Worm (Caenorhabditis elegans) whole organism, L4 larva: Measurements from ENCODE around the gene ZK742.7.

Experiments
- D1046.2 ChIP-seq: fragments of 200-800 bp; sonication (Bioruptor generic); IDR thresholded peaks from 2 replicates; pipeline ENCODE4 v1.3.6; 2022; ENCODE audit warnings: missing genetic modification characterization, missing compliant biosample characterization
- F26F4.8 ChIP-seq: fragments of 200-800 bp; sonication (Bioruptor generic); conservative IDR thresholded peaks from 2 replicates; pipeline ENCODE4 v1.3.6; 2022; ENCODE audit warnings: missing genetic modification characterization, missing compliant biosample characterization
- F37D6.2 ChIP-seq: sonication (generic microtip); optimal IDR thresholded peaks from 2 replicates; lab custom pipeline; 2016; ENCODE audit warnings: mild to moderate bottlenecking, missing genetic modification characterization, missing compliant biosample characterization
- F49E8.2 ChIP-seq: sonication (generic microtip); optimal IDR thresholded peaks from 2 replicates; lab custom pipeline; 2016; ENCODE audit warnings: missing compliant biosample characterization, mild to moderate bottlenecking, missing genetic modification characterization, borderline replicate concordance
- Y105C5A.15 ChIP-seq: fragments of 200-800 bp; sonication (Bioruptor generic); IDR thresholded peaks from 2 replicates; pipeline ENCODE4 v1.3.6; 2022; ENCODE audit warnings: missing genetic modification characterization, missing compliant biosample characterization
- Y48G9A.11 ChIP-seq: fragments of 200-800 bp; sonication (Bioruptor generic); IDR thresholded peaks from 2 replicates; pipeline ENCODE4 v1.3.6; 2022; ENCODE audit warnings: missing genetic modification reagents, missing genetic modification characterization, missing compliant biosample characterization
- Y5F2A.4 ChIP-seq: fragments of 200-800 bp; sonication (Bioruptor generic); optimal IDR thresholded peaks from 2 replicates; lab custom pipeline; 2018; ENCODE audit warnings: mild to moderate bottlenecking, missing genetic modification characterization, missing compliant biosample characterization
- ceh-20 ChIP-seq: fragments of 200-800 bp; sonication (Bioruptor generic); IDR thresholded peaks from 2 replicates; pipeline ENCODE4 v1.3.6; 2022; ENCODE audit warnings: missing genetic modification reagents, missing genetic modification characterization, missing compliant biosample characterization
- ctbp-1 ChIP-seq: fragments of 200-800 bp; sonication (Bioruptor generic); IDR thresholded peaks from 2 replicates; pipeline ENCODE4 v1.3.6; 2022; ENCODE audit warnings: missing genetic modification reagents, missing genetic modification characterization, missing compliant biosample characterization
- daf-19 ChIP-seq: fragments of 200-800 bp; sonication (Bioruptor generic); conservative IDR thresholded peaks from 2 replicates; pipeline ENCODE4 v1.3.6; 2022; ENCODE audit warnings: missing genetic modification characterization, missing compliant biosample characterization
- dmd-6 ChIP-seq: fragments of 200-800 bp; sonication (Bioruptor generic); IDR thresholded peaks from 2 replicates; pipeline ENCODE4 v1.3.6; 2022; ENCODE audit warnings: missing genetic modification reagents, missing genetic modification characterization, missing compliant biosample characterization
- dve-1 ChIP-seq: sonication (generic microtip); optimal IDR thresholded peaks from 2 replicates; lab custom pipeline; 2017; ENCODE audit warnings: antibody characterized with exemption, mild to moderate bottlenecking, missing genetic modification characterization, missing compliant biosample characterization; ENCODE audit not compliant: insufficient read depth
- fkh-10 ChIP-seq: fragments of 150-350 bp; optimal IDR thresholded peaks from 2 replicates; lab custom pipeline; 2014; ENCODE audit warnings: missing biosample characterization, missing genetic modification reagents, missing genetic modification characterization
- gei-8 ChIP-seq: fragments of 200-800 bp; sonication (Bioruptor generic); optimal IDR thresholded peaks from 2 replicates; lab custom pipeline; 2018; ENCODE audit warnings: mild to moderate bottlenecking, missing genetic modification characterization, missing compliant biosample characterization
- hif-1 ChIP-seq, 2 experiments: sonication (generic microtip); optimal IDR thresholded peaks; 2 replicates each; lab custom pipeline; 2016 to 2017; ENCODE audit warnings: missing compliant biosample characterization in 2 of 2, missing genetic modification characterization in 2 of 2, missing genetic modification reagents in 2 of 2, missing genotype in 2 of 2, mild to moderate bottlenecking in 1 of 2
- hlh-11 ChIP-seq: fragments of 200-800 bp; sonication (Bioruptor generic); optimal IDR thresholded peaks from 2 replicates; lab custom pipeline; 2018; ENCODE audit warnings: mild to moderate bottlenecking, missing genetic modification characterization, missing compliant biosample characterization
- hmg-1.1 ChIP-seq: fragments of 200-800 bp; sonication (Bioruptor generic); IDR thresholded peaks from 2 replicates; pipeline ENCODE4 v1.3.6; 2022; ENCODE audit warnings: missing genetic modification reagents, missing genetic modification characterization, missing compliant biosample characterization
- jun-1 ChIP-seq: fragments of 150-350 bp; optimal IDR thresholded peaks from 2 replicates; lab custom pipeline; 2014; ENCODE audit warnings: missing biosample characterization, missing genetic modification reagents, missing genetic modification characterization
- lim-7 ChIP-seq: fragments of 200-800 bp; sonication (Bioruptor generic); IDR thresholded peaks from 2 replicates; pipeline ENCODE4 v1.3.6; 2022; ENCODE audit warnings: missing genetic modification characterization, missing compliant biosample characterization
- lin-1 ChIP-seq: fragments of 200-800 bp; sonication (Bioruptor generic); IDR thresholded peaks from 2 replicates; pipeline ENCODE4 v1.3.6; 2022; ENCODE audit warnings: missing genetic modification reagents, missing genetic modification characterization, missing compliant biosample characterization
- lin-15B ChIP-seq: fragments of 150-350 bp; sonication (generic microtip); optimal IDR thresholded peaks from 3 replicates; lab custom pipeline; 2014; ENCODE audit warnings: missing biosample characterization, missing genetic modification characterization
- lin-29 ChIP-seq: fragments of 200-800 bp; sonication (Bioruptor generic); IDR thresholded peaks from 2 replicates; pipeline ENCODE4 v1.3.6; 2022; ENCODE audit warnings: missing genetic modification reagents, missing genetic modification characterization, missing compliant biosample characterization
- lin-39 ChIP-seq: fragments of 150-350 bp; optimal IDR thresholded peaks from 2 replicates; lab custom pipeline; 2014; ENCODE audit warnings: missing biosample characterization, missing genetic modification reagents, missing genetic modification characterization
- lir-3 ChIP-seq: sonication (generic microtip); optimal IDR thresholded peaks from 2 replicates; lab custom pipeline; 2016; ENCODE audit warnings: mild to moderate bottlenecking, missing genetic modification characterization, missing compliant biosample characterization
- lsy-2 ChIP-seq, 2 experiments: fragments of 150-350 bp in 1 of 2; sonication (generic microtip) in 1 of 2; optimal IDR thresholded peaks; 2 replicates each; lab custom pipeline; 2014 to 2017; ENCODE audit warnings: missing biosample characterization in 2 of 2, missing genetic modification characterization in 2 of 2
- mdt-29 ChIP-seq: fragments of 200-800 bp; sonication (Bioruptor generic); IDR thresholded peaks from 2 replicates; pipeline ENCODE4 v1.3.6; 2022; ENCODE audit warnings: missing genetic modification reagents, missing genetic modification characterization, missing compliant biosample characterization
- mes-2 ChIP-seq: sonication (generic microtip); optimal IDR thresholded peaks from 2 replicates; lab custom pipeline; 2016; ENCODE audit warnings: missing genotype, mild to moderate bottlenecking, missing genetic modification characterization, missing compliant biosample characterization; ENCODE audit not compliant: poor library complexity, severe bottlenecking
- mxl-2 ChIP-seq: fragments of 200-800 bp; sonication (Bioruptor generic); conservative IDR thresholded peaks from 2 replicates; pipeline ENCODE4 v1.3.6; 2022; ENCODE audit warnings: missing genetic modification reagents, missing genetic modification characterization, missing compliant biosample characterization
- mxl-3 ChIP-seq: fragments of 200-800 bp; sonication (Bioruptor generic); optimal IDR thresholded peaks from 2 replicates; lab custom pipeline; 2018; ENCODE audit warnings: mild to moderate bottlenecking, missing genetic modification characterization, missing compliant biosample characterization
- nhr-237 ChIP-seq: sonication (generic microtip); optimal IDR thresholded peaks from 2 replicates; lab custom pipeline; 2017; ENCODE audit warnings: missing biosample characterization, missing genetic modification characterization
- nhr-41 ChIP-seq: fragments of 200-800 bp; sonication (Bioruptor generic); IDR thresholded peaks from 2 replicates; pipeline ENCODE4 v1.3.6; 2022; ENCODE audit warnings: missing genetic modification reagents, missing genetic modification characterization, missing compliant biosample characterization
- nhr-48 ChIP-seq: sonication (generic microtip); optimal IDR thresholded peaks from 2 replicates; lab custom pipeline; 2016; ENCODE audit warnings: mild to moderate bottlenecking, missing genetic modification characterization, missing compliant biosample characterization
- rbr-2 ChIP-seq: sonication (generic microtip); optimal IDR thresholded peaks from 2 replicates; lab custom pipeline; 2016; ENCODE audit warnings: missing genotype, missing genetic modification characterization, missing compliant biosample characterization
- saeg-2 ChIP-seq: fragments of 200-800 bp; sonication (Bioruptor generic); IDR thresholded peaks from 2 replicates; pipeline ENCODE4 v1.3.6; 2022; ENCODE audit warnings: missing genetic modification reagents, missing genetic modification characterization, missing compliant biosample characterization
- spr-3 ChIP-seq: fragments of 200-800 bp; sonication (Bioruptor generic); optimal IDR thresholded peaks from 2 replicates; lab custom pipeline; 2018; ENCODE audit warnings: mild to moderate bottlenecking, missing genetic modification characterization, missing compliant biosample characterization
- tag-97 ChIP-seq: fragments of 200-800 bp; sonication (Bioruptor generic); IDR thresholded peaks from 2 replicates; pipeline ENCODE4 v1.3.6; 2022; ENCODE audit warnings: missing genetic modification characterization, missing compliant biosample characterization
- unc-130 ChIP-seq: sonication (generic microtip); optimal IDR thresholded peaks from 2 replicates; lab custom pipeline; 2016; ENCODE audit warnings: missing genetic modification reagents, missing genetic modification characterization, missing compliant biosample characterization
- unc-62 ChIP-seq, 3 experiments: fragments of 150-350 bp in 1 of 3; sonication (generic microtip); optimal IDR thresholded peaks in 2 of 3; peaks in 1 of 3; 1 replicate in 1 of 3; 2 replicates in 2 of 3; lab custom pipeline; 2014 to 2017; ENCODE audit warnings: missing biosample characterization in 3 of 3, missing genetic modification characterization in 3 of 3, missing genetic modification reagents in 3 of 3, missing genotype in 1 of 3
- zag-1 ChIP-seq: fragments of 150-350 bp; optimal IDR thresholded peaks from 2 replicates; lab custom pipeline; 2014; ENCODE audit warnings: missing biosample characterization, missing genetic modification characterization

The ZK742.7 gene

ce11 chrV:7760174-7760573 is 38.0 kb upstream of the ZK742.7 start, which contains the start of gene hint-3 (continued):
- TF ChIP-seq F26F4.8 = no peak
- TF ChIP-seq gei-8 (GFP tag; lab: Kevin White, UChicago) = no peak
- no peak for TF ChIP-seq unc-130 (GFP tag; lab: Kevin White, UChicago)
- TF ChIP-seq mes-2 (tag; lab: Kevin White, UChicago) = no peak
- TF ChIP-seq dve-1 (tag; lab: Kevin White, UChicago) = peak; percentile 13
- no peak for TF ChIP-seq lsy-2 (tag; optimal IDR thresholded peaks at IDR 0.05; lab: Kevin White, UChicago)
- TF ChIP-seq Y5F2A.4 (GFP tag; lab: Kevin White, UChicago) = no peak
- TF ChIP-seq jun-1 = no peak
- no peak for TF ChIP-seq fkh-10 (GFP tag; lab: Kevin White, UChicago)
- TF ChIP-seq rbr-2 = no peak
- no peak for TF ChIP-seq zag-1 (tag; lab: Kevin White, UChicago)
- TF ChIP-seq, all 104 proteins: peak for 6

ce11 chrV:7761906-7762305 is 36.3 kb upstream of the ZK742.7 start:
- TF ChIP-seq ceh-20 = no peak
- no peak for TF ChIP-seq lin-29 (GFP tag; lab: Robert Waterston, UW)
- TF ChIP-seq mdt-29 (GFP tag; lab: Robert Waterston, UW) = 0 out of 2 replicates have a peak, but pooled peaks have one; percentile 20
- TF ChIP-seq, all 104 proteins: peak for 1

- TF ChIP-seq lin-15B (tag; lab: Kevin White, UChicago) (no peak), spr-3 (no peak), lir-3 (tag; lab: Kevin White, UChicago) (no peak), F37D6.2 (tag; lab: Kevin White, UChicago) (no peak), hlh-11 (tag; lab: Kevin White, UChicago) (no peak), lim-7 (GFP tag; lab: Robert Waterston, UW) (no peak), hmg-1.1 (no peak), nhr-41 (GFP tag; lab: Robert Waterston, UW) (no peak), lin-1 (GFP tag; lab: Robert Waterston, UW) (no peak), saeg-2 (GFP tag; lab: Robert Waterston, UW) (no peak), unc-62 (GFP tag; optimal IDR thresholded peaks at IDR 0.05 in 1 of 2; lab: Kevin White, UChicago) (no peak), unc-62 (tag; optimal IDR thresholded peaks at IDR 0.05; lab: Kevin White, UChicago) (no peak), D1046.2 (no peak), Y105C5A.15 (GFP tag; lab: Robert Waterston, UW) (no peak), hif-1 (tag; optimal IDR thresholded peaks at IDR 0.05; lab: Kevin White, UChicago) (no peak), ctbp-1 (GFP tag; lab: Robert Waterston, UW) (no peak)
- TF ChIP-seq, all 104 proteins: peak for 0
Observed at ce11 chrV:7770961-7771360, 27.2 kb upstream of the ZK742.7 start, which contains the start of gene frpr-3. Gene frpr-3 (plus strand): TSS chrV:7771261.

DNA sequence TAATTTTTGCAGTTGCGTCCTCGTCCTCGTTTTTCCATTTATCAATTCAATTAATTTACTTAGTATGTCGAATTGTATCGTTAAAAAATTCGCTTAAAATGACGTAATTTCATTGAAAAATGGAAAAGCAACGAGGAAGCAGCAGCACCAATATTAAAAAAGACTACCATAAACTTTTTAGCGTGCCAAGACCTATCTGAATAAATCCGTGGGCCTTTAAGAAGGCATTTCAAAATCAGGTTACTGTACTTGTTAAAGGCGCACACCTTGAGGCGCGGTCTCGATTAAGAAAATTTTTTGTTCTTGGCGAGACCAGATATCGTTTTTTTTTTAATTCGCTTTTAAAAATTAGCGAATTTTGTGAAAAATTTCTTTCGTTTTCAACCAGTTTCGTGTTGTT is 24.5 kb upstream of the ZK742.7 start:
- no peak for TF ChIP-seq nhr-237
- TF ChIP-seq Y48G9A.11 (GFP tag; lab: Robert Waterston, UW) = no peak
- TF ChIP-seq, all 104 proteins: peak for 0

ce11 chrV:7774143-7774595 is 24.0 kb upstream of the ZK742.7 start, which contains the start of gene grl-10:
Gene grl-10 (plus strand): TSS chrV:7774545.
- no peak for TF ChIP-seq dmd-6 (GFP tag; lab: Robert Waterston, UW)
- no peak for TF ChIP-seq fkh-10 (GFP tag; lab: Kevin White, UChicago)
- TF ChIP-seq tag-97 (GFP tag; lab: Robert Waterston, UW) = no peak
- no peak for TF ChIP-seq lin-39
- TF ChIP-seq mxl-2 (GFP tag; lab: Robert Waterston, UW) = no peak
- TF ChIP-seq mxl-3 (GFP tag; lab: Kevin White, UChicago) = peak; percentile 58
- no peak for TF ChIP-seq daf-19 (GFP tag; lab: Robert Waterston, UW)
- TF ChIP-seq saeg-2 (GFP tag; lab: Robert Waterston, UW) = no peak
- peak; percentile 37 for TF ChIP-seq hlh-11 (tag; lab: Kevin White, UChicago)
- TF ChIP-seq F37D6.2 (tag; lab: Kevin White, UChicago) = no peak
- peak; percentile 53 for TF ChIP-seq nhr-48 (tag; lab: Kevin White, UChicago)
- no peak for TF ChIP-seq F49E8.2 (tag; lab: Kevin White, UChicago)
